Fruit fly (Drosophila melanogaster) whole organism, adult: ENCODE measurements around the gene sina.

Source experiments
- CG11617 ChIP-seq: fragments of 200-800 bp; sonication (Bioruptor generic); optimal IDR thresholded peaks from 2 replicates; lab custom pipeline; 2017; ENCODE audit warnings: mild to moderate bottlenecking, missing biosample characterization, missing genetic modification reagents, missing genetic modification characterization
- CG14711 ChIP-seq: fragments of 200-800 bp; sonication (Bioruptor generic); optimal IDR thresholded peaks from 2 replicates; lab custom pipeline; 2018; ENCODE audit warnings: missing biosample characterization, mild to moderate bottlenecking, missing genetic modification characterization, moderate library complexity
- CG1620 ChIP-seq: fragments of 200-800 bp; sonication (Bioruptor generic); optimal IDR thresholded peaks from 2 replicates; lab custom pipeline; 2016; ENCODE audit warnings: missing biosample characterization, missing genetic modification characterization
- CG7101 ChIP-seq: fragments of 200-800 bp; sonication (Bioruptor generic); optimal IDR thresholded peaks from 2 replicates; lab custom pipeline; 2018; ENCODE audit warnings: missing biosample characterization, mild to moderate bottlenecking, missing genetic modification characterization, moderate library complexity
- Crg-1 ChIP-seq: fragments of 200-800 bp; sonication (Bioruptor generic); optimal IDR thresholded peaks from 2 replicates; lab custom pipeline; 2016; ENCODE audit warnings: missing biosample characterization, missing genetic modification characterization
- Hr96 ChIP-seq: fragments of 200-800 bp; sonication (Bioruptor generic); optimal IDR thresholded peaks from 2 replicates; lab custom pipeline; 2016; ENCODE audit warnings: missing biosample characterization, missing genetic modification characterization
- Mnt ChIP-seq: fragments of 200-800 bp; sonication (Bioruptor generic); optimal IDR thresholded peaks from 2 replicates; lab custom pipeline; 2016; ENCODE audit warnings: missing biosample characterization, mild to moderate bottlenecking, missing genetic modification characterization
- bab1 ChIP-seq: fragments of 200-800 bp; sonication (Bioruptor generic); optimal IDR thresholded peaks from 3 replicates; lab custom pipeline; 2019; ENCODE audit warnings: missing biosample characterization, mild to moderate bottlenecking, missing genetic modification characterization, moderate library complexity
- cic ChIP-seq: fragments of 200-800 bp; sonication (Bioruptor generic); optimal IDR thresholded peaks from 2 replicates; lab custom pipeline; 2017; ENCODE audit warnings: missing biosample characterization, mild to moderate bottlenecking, missing genetic modification characterization, moderate library complexity
- cnc ChIP-seq, 2 experiments: fragments of >200 bp; optimal IDR thresholded peaks; 2 replicates each; lab custom pipeline; 2017
- kay ChIP-seq: fragments of 200-800 bp; sonication (Bioruptor generic); peaks from one replicate; lab custom pipeline; 2016; ENCODE audit warnings: missing biosample characterization, missing genetic modification characterization, borderline replicate concordance
- tj ChIP-seq: fragments of 200-800 bp; sonication (Bioruptor generic); optimal IDR thresholded peaks from 3 replicates; lab custom pipeline; 2017; ENCODE audit warnings: missing biosample characterization, mild to moderate bottlenecking, missing genetic modification characterization, moderate library complexity
- toe ChIP-seq: fragments of 200-800 bp; sonication (Bioruptor generic); optimal IDR thresholded peaks from 2 replicates; lab custom pipeline; 2016; ENCODE audit warnings: missing biosample characterization, missing genetic modification characterization

DNA sequence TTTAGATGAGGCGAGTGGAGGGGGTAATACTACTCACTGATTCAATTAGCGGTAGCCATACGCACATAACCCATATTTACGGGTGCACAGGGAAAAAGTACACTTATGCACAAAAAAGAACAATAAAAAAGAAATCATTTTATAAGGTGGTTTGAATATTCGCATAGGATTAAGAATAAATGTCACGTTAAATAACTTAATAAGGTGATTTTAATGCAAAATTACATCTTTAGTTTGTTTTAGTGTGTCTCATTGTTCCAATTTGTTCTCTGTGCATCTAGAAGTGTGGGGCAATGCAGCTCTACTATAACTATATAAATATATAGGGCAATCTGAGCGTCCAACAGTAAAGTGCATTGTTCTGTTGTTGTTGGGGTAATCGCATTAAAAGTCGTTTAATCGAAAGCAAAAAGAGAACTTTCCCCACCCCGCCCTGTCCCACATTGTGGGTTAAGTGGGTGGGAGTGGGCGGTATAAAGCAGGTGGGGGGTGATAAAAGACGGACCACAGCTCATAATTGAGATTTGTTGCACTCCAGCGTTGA is 39.2 kb downstream of the sina start:
- TF ChIP-seq CG11617 (GFP tag; lab: Kevin White, UChicago) (no peak), kay (no peak), toe (GFP tag; lab: Kevin White, UChicago) (no peak), bab1 (GFP tag; lab: Kevin White, UChicago) (no peak), cnc (optimal IDR thresholded peaks at IDR 0.05; lab: Kevin White, UChicago) (no peak), Mnt (GFP tag; lab: Kevin White, UChicago) (no peak), CG14711 (tag; lab: Kevin White, UChicago) (peak; percentile 5), tj (GFP tag; lab: Kevin White, UChicago) (no peak), cic (GFP tag; lab: Kevin White, UChicago) (no peak), Crg-1 (no peak), CG1620 (GFP tag; lab: Kevin White, UChicago) (no peak), Hr96 (GFP tag; lab: Kevin White, UChicago) (no peak), CG7101 (no peak)
